Fruit fly (Drosophila melanogaster) whole organism, embryonic: ENCODE data around the gene CG8892.
A peak's percentile ranks its signal among the peaks of the same experiment; 100 is the strongest.

ENCODE experiments used
- Abd-B ChIP-seq: fragments of 200-800 bp; sonication (Bioruptor generic); optimal IDR thresholded peaks from 2 replicates; lab custom pipeline; 2018; ENCODE audit warnings: missing biosample characterization, mild to moderate bottlenecking, missing genetic modification characterization, moderate library complexity
- BEAF-32 ChIP-seq: fragments of 200-800 bp; sonication (Bioruptor generic); optimal IDR thresholded peaks from 3 replicates; lab custom pipeline; 2017; ENCODE audit warnings: missing biosample characterization, missing genetic modification characterization, mild to moderate bottlenecking, moderate library complexity, missing genetic modification reagents
- Bdp1 ChIP-seq: fragments of 200-800 bp; sonication (Bioruptor generic); optimal IDR thresholded peaks from 3 replicates; lab custom pipeline; 2016; ENCODE audit warnings: missing biosample characterization, missing genetic modification characterization
- BtbVII ChIP-seq: fragments of 200-800 bp; sonication (Bioruptor generic); optimal IDR thresholded peaks from 3 replicates; lab custom pipeline; 2017; ENCODE audit warnings: missing biosample characterization, mild to moderate bottlenecking, missing genetic modification characterization
- CG13287 ChIP-seq: fragments of 200-800 bp; sonication (Bioruptor generic); IDR thresholded peaks from 2 replicates; pipeline ENCODE4 v1.3.6; 2022; ENCODE audit warnings: missing biosample characterization, missing genetic modification characterization; ENCODE audit not compliant: partially characterized antibody
- CG15479 ChIP-seq: fragments of 200-800 bp; sonication (Bioruptor generic); optimal IDR thresholded peaks from 3 replicates; lab custom pipeline; 2019; ENCODE audit warnings: missing biosample characterization, mild to moderate bottlenecking, missing genetic modification characterization, moderate library complexity
- CG1832 ChIP-seq: fragments of 200-800 bp; sonication (Bioruptor generic); optimal IDR thresholded peaks from 2 replicates; lab custom pipeline; 2017; ENCODE audit warnings: missing biosample characterization, mild to moderate bottlenecking, missing genetic modification characterization, inconsistent platforms
- CG2875 ChIP-seq: fragments of 200-800 bp; sonication (Bioruptor generic); optimal IDR thresholded peaks from 2 replicates; lab custom pipeline; 2017; ENCODE audit warnings: missing biosample characterization, mild to moderate bottlenecking, missing genetic modification characterization, missing genetic modification reagents
- CG3407 ChIP-seq: fragments of 200-800 bp; sonication (Bioruptor generic); optimal IDR thresholded peaks from 2 replicates; lab custom pipeline; 2018; ENCODE audit warnings: missing biosample characterization, mild to moderate bottlenecking, missing genetic modification characterization
- CG34422 ChIP-seq: fragments of 200-800 bp; sonication (Bioruptor generic); IDR thresholded peaks from 3 replicates; pipeline ENCODE4 v1.3.6; 2022; ENCODE audit warnings: missing biosample characterization, missing genetic modification characterization
- CG4360 ChIP-seq: fragments of 200-800 bp; sonication (Bioruptor generic); IDR thresholded peaks from 2 replicates; pipeline ENCODE4 v1.3.6; 2022; ENCODE audit warnings: missing biosample characterization, missing genetic modification characterization
- CG4617 ChIP-seq: fragments of 200-800 bp; sonication (Bioruptor generic); optimal IDR thresholded peaks from 3 replicates; lab custom pipeline; 2016; ENCODE audit warnings: missing biosample characterization, missing genetic modification characterization, borderline replicate concordance
- CG5180 ChIP-seq: fragments of 200-800 bp; sonication (Bioruptor generic); optimal IDR thresholded peaks from 3 replicates; lab custom pipeline; 2017; ENCODE audit warnings: missing biosample characterization, missing genetic modification characterization, mild to moderate bottlenecking, moderate library complexity, missing genetic modification reagents
- CG6272 ChIP-seq: fragments of 200-800 bp; sonication (Bioruptor generic); IDR thresholded peaks from 2 replicates; pipeline ENCODE4 v1.3.6; 2022; ENCODE audit warnings: missing biosample characterization, missing genetic modification characterization
- CG8765 ChIP-seq: fragments of 200-800 bp; sonication (Bioruptor generic); IDR thresholded peaks from 2 replicates; pipeline ENCODE4 v1.3.6; 2022; ENCODE audit warnings: missing biosample characterization, missing genetic modification characterization
- CG8924 ChIP-seq: fragments of 200-800 bp; optimal IDR thresholded peaks from 3 replicates; lab custom pipeline; 2019; ENCODE audit warnings: missing biosample characterization, mild to moderate bottlenecking, missing genetic modification characterization, moderate library complexity
- CG9797 ChIP-seq: fragments of 200-800 bp; sonication (Bioruptor generic); optimal IDR thresholded peaks from 3 replicates; lab custom pipeline; 2018; ENCODE audit warnings: missing biosample characterization, mild to moderate bottlenecking, missing genetic modification characterization
- CG9876 ChIP-seq: fragments of 200-800 bp; sonication (Bioruptor generic); optimal IDR thresholded peaks from 2 replicates; lab custom pipeline; 2016; ENCODE audit warnings: missing biosample characterization, missing genetic modification characterization
- CkIIα-i1 ChIP-seq: fragments of 200-800 bp; sonication (Bioruptor generic); IDR thresholded peaks from 2 replicates; pipeline ENCODE4 v1.3.6; 2022; ENCODE audit warnings: missing biosample characterization, missing genetic modification characterization
- Dip2 ChIP-seq: fragments of 200-800 bp; sonication (Bioruptor generic); IDR thresholded peaks from 2 replicates; pipeline ENCODE4 v1.3.6; 2022; ENCODE audit warnings: missing biosample characterization, missing genetic modification characterization
- Dp ChIP-seq: fragments of 200-800 bp; sonication (Bioruptor generic); optimal IDR thresholded peaks from 2 replicates; lab custom pipeline; 2018; ENCODE audit warnings: missing biosample characterization, mild to moderate bottlenecking, missing genetic modification characterization, moderate library complexity
- GATAe ChIP-seq: fragments of 200-800 bp; sonication (Bioruptor generic); conservative IDR thresholded peaks from 2 replicates; pipeline ENCODE4 v1.3.6; 2022; ENCODE audit warnings: missing biosample characterization, missing genetic modification characterization
- HmgZ ChIP-seq: fragments of 200-800 bp; sonication (Bioruptor generic); optimal IDR thresholded peaks from 2 replicates; lab custom pipeline; 2018; ENCODE audit warnings: missing biosample characterization, mild to moderate bottlenecking, missing genetic modification characterization
- MBD-R2 ChIP-seq: fragments of 200-800 bp; sonication (Bioruptor generic); IDR thresholded peaks from 2 replicates; pipeline ENCODE4 v1.3.6; 2022; ENCODE audit warnings: missing biosample characterization, missing genetic modification characterization
- MESR4 ChIP-seq: fragments of 200-800 bp; sonication (Bioruptor generic); optimal IDR thresholded peaks from 2 replicates; lab custom pipeline; 2018; ENCODE audit warnings: missing biosample characterization, mild to moderate bottlenecking, missing genetic modification characterization, moderate library complexity
- Med ChIP-seq: fragments of 200-800 bp; sonication (Bioruptor generic); peaks from one replicate; lab custom pipeline; 2016; ENCODE audit warnings: missing biosample characterization, missing genetic modification characterization, mild to moderate bottlenecking, inconsistent platforms, moderate library complexity
- Myb ChIP-seq: fragments of 200-800 bp; sonication (Bioruptor generic); optimal IDR thresholded peaks from 2 replicates; lab custom pipeline; 2016; ENCODE audit warnings: missing biosample characterization, missing genetic modification characterization
- YL-1 ChIP-seq: fragments of 200-800 bp; sonication (Bioruptor generic); optimal IDR thresholded peaks from 3 replicates; lab custom pipeline; 2017; ENCODE audit warnings: missing biosample characterization, mild to moderate bottlenecking, missing genetic modification characterization
- bigmax ChIP-seq: fragments of 200-800 bp; sonication (Bioruptor generic); optimal IDR thresholded peaks from 2 replicates; lab custom pipeline; 2018; ENCODE audit warnings: missing biosample characterization, mild to moderate bottlenecking, missing genetic modification characterization
- btn ChIP-seq: fragments of 200-800 bp; sonication (Bioruptor generic); optimal IDR thresholded peaks from 2 replicates; lab custom pipeline; 2016; ENCODE audit warnings: missing biosample characterization, missing genetic modification characterization
- cas ChIP-seq: fragments of 200-800 bp; sonication (Bioruptor generic); IDR thresholded peaks from 2 replicates; pipeline ENCODE4 v1.3.6; 2022; ENCODE audit warnings: missing biosample characterization, missing genetic modification characterization
- chn ChIP-seq: fragments of 200-800 bp; sonication (Bioruptor generic); optimal IDR thresholded peaks from 2 replicates; lab custom pipeline; 2016; ENCODE audit warnings: missing biosample characterization, missing genetic modification characterization
- dimm ChIP-seq: fragments of 200-800 bp; sonication (Bioruptor generic); IDR thresholded peaks from 2 replicates; pipeline ENCODE4 v1.3.6; 2022; ENCODE audit warnings: missing biosample characterization, missing genetic modification characterization
- dm ChIP-seq: fragments of 200-800 bp; sonication (Bioruptor generic); optimal IDR thresholded peaks from 3 replicates; lab custom pipeline; 2016; ENCODE audit warnings: missing biosample characterization, missing genetic modification characterization
- fd64A ChIP-seq: fragments of 200-800 bp; sonication (Bioruptor generic); optimal IDR thresholded peaks from 3 replicates; lab custom pipeline; 2018; ENCODE audit warnings: missing biosample characterization, mild to moderate bottlenecking, missing genetic modification characterization
- gcm ChIP-seq: fragments of 200-800 bp; sonication (Bioruptor generic); optimal IDR thresholded peaks from 2 replicates; lab custom pipeline; 2019; ENCODE audit warnings: missing biosample characterization, mild to moderate bottlenecking, missing genetic modification characterization, moderate library complexity
- gfzf ChIP-seq: fragments of 200-800 bp; sonication (Bioruptor generic); optimal IDR thresholded peaks from 2 replicates; lab custom pipeline; 2016; ENCODE audit warnings: missing biosample characterization, mild to moderate bottlenecking, missing genetic modification characterization, moderate library complexity
- p53 ChIP-seq: fragments of 200-800 bp; sonication (Bioruptor generic); optimal IDR thresholded peaks from 2 replicates; lab custom pipeline; 2016; ENCODE audit warnings: missing biosample characterization, missing genetic modification characterization
- pan ChIP-seq, 4 experiments: fragments of >200 bp in 3 of 4; fragments of 200-800 bp in 1 of 4; sonication (Bioruptor generic) in 1 of 4; optimal IDR thresholded peaks in 3 of 4; IDR thresholded peaks in 1 of 4; 2 replicates each; pipeline versions ENCODE4 v1.3.6 to Lab custom; 2017 to 2022; ENCODE audit warnings: missing biosample characterization in 2 of 4, missing genetic modification characterization in 2 of 4, mixed read lengths in 1 of 4
- phol ChIP-seq: fragments of 200-800 bp; sonication (Bioruptor generic); optimal IDR thresholded peaks from 3 replicates; lab custom pipeline; 2018; ENCODE audit warnings: missing biosample characterization, mild to moderate bottlenecking, missing genetic modification characterization, moderate library complexity
- prd ChIP-seq, 3 experiments: fragments of >200 bp in 2 of 3; fragments of 200-800 bp in 1 of 3; sonication (Bioruptor generic) in 1 of 3; optimal IDR thresholded peaks in 2 of 3; IDR thresholded peaks in 1 of 3; 2 replicates in 2 of 3; 3 replicates in 1 of 3; pipeline versions ENCODE4 v1.3.6 to Lab custom; 2017 to 2022; ENCODE audit warnings: missing biosample characterization in 1 of 3, missing genetic modification characterization in 1 of 3
- pzg ChIP-seq: fragments of 200-800 bp; sonication (Bioruptor generic); optimal IDR thresholded peaks from 3 replicates; lab custom pipeline; 2018; ENCODE audit warnings: missing biosample characterization, mild to moderate bottlenecking, missing genetic modification characterization, moderate library complexity
- sd ChIP-seq: fragments of 200-800 bp; sonication (Bioruptor generic); optimal IDR thresholded peaks from 3 replicates; lab custom pipeline; 2018; ENCODE audit warnings: missing biosample characterization, mild to moderate bottlenecking, missing genetic modification characterization, moderate library complexity
- slbo ChIP-seq: fragments of 200-800 bp; sonication (Bioruptor generic); IDR thresholded peaks from 2 replicates; pipeline ENCODE4 v1.3.6; 2022; ENCODE audit warnings: missing biosample characterization, missing genetic modification characterization
- so ChIP-seq: fragments of 200-800 bp; sonication (Bioruptor generic); IDR thresholded peaks from 3 replicates; pipeline ENCODE4 v1.3.6; 2022; ENCODE audit warnings: missing biosample characterization, missing genetic modification characterization
- stwl ChIP-seq: fragments of 200-800 bp; sonication (Bioruptor generic); optimal IDR thresholded peaks from 3 replicates; lab custom pipeline; 2018; ENCODE audit warnings: missing biosample characterization, mild to moderate bottlenecking, missing genetic modification characterization, moderate library complexity
- tgo ChIP-seq: fragments of 200-800 bp; sonication (Bioruptor generic); IDR thresholded peaks from 3 replicates; pipeline ENCODE4 v1.3.6; 2022; ENCODE audit warnings: missing biosample characterization, missing genetic modification characterization
- ttk ChIP-seq: fragments of 200-800 bp; sonication (Bioruptor generic); IDR thresholded peaks from 2 replicates; pipeline ENCODE4 v2.1.2; 2022; ENCODE audit warnings: missing biosample characterization, missing genetic modification characterization
- usp ChIP-seq: fragments of >200 bp; optimal IDR thresholded peaks from 2 replicates; lab custom pipeline; 2017; ENCODE audit warnings: missing biosample characterization, missing genetic modification characterization
- zen2 ChIP-seq: fragments of 200-800 bp; sonication (Bioruptor generic); IDR thresholded peaks from 3 replicates; pipeline ENCODE4 v1.3.6; 2022; ENCODE audit warnings: missing biosample characterization, missing genetic modification characterization; ENCODE audit not compliant: partially characterized antibody

Gene CG8892

dm6 chr2L:4967511-4967910, 13.9 kb downstream of the CG8892 start, which contains the start of gene eIF3i:
Gene eIF3i (minus strand): TSS chr2L:4967775.
- TF ChIP-seq Myb (GFP tag; lab: Kevin White, UChicago) = peak; percentile 13
- TF ChIP-seq CG8765 = no peak
- TF ChIP-seq zen2 (GFP tag; lab: Robert Waterston, UW) = no peak
- TF ChIP-seq CG3407 (GFP tag; lab: Kevin White, UChicago) = no peak
- TF ChIP-seq BEAF-32 = peak; percentile 17
- TF ChIP-seq stwl (tag; lab: Kevin White, UChicago) = peak; percentile 11
- peak; percentile 20; the same call in 1 of the 2 replicates for TF ChIP-seq CG13287
- peak; percentile 28 for TF ChIP-seq CG15479 (GFP tag; lab: Kevin White, UChicago)
- TF ChIP-seq MESR4 (GFP tag; lab: Kevin White, UChicago) = peak; percentile 66
- peak; percentile 64 for TF ChIP-seq CG9797 (GFP tag; lab: Kevin White, UChicago)
- peak; percentile 1 for TF ChIP-seq phol (tag; lab: Kevin White, UChicago)
- TF ChIP-seq slbo (GFP tag; lab: Robert Waterston, UW) = no peak
- no peak for TF ChIP-seq so (GFP tag; lab: Robert Waterston, UW)
- peak; percentile 97 for TF ChIP-seq bigmax (GFP tag; lab: Kevin White, UChicago)
- no peak for TF ChIP-seq BtbVII
- no peak for TF ChIP-seq gcm
- TF ChIP-seq tgo (GFP tag; lab: Robert Waterston, UW) = no peak
- peak; percentile 49; the same call in 1 of the 3 replicates for TF ChIP-seq CG34422 (GFP tag; lab: Robert Waterston, UW)
- no peak for TF ChIP-seq CG5180 (GFP tag; lab: Kevin White, UChicago)
- no peak for TF ChIP-seq sd (tag; lab: Kevin White, UChicago)
- no peak for TF ChIP-seq CG9876 (GFP tag; lab: Kevin White, UChicago)
- peak; percentile 55 for TF ChIP-seq pzg
- TF ChIP-seq dm (GFP tag; lab: Kevin White, UChicago) = peak; percentile 61
- TF ChIP-seq Bdp1 (GFP tag; lab: Kevin White, UChicago) = no peak
- TF ChIP-seq CkIIα-i1 (GFP tag; lab: Robert Waterston, UW) = no peak
- TF ChIP-seq usp (GFP tag; lab: Kevin White, UChicago) = no peak
- no peak for TF ChIP-seq pan (optimal IDR thresholded peaks at IDR 0.05; lab: Kevin White, UChicago)
- TF ChIP-seq pan (GFP tag; optimal IDR thresholded peaks at IDR 0.05 in 1 of 2, IDR thresholded peaks at IDR 0.05 in 1 of 2) = no peak
- peak; percentile 54 for TF ChIP-seq CG4617 (GFP tag; lab: Kevin White, UChicago)
- TF ChIP-seq YL-1 = peak; percentile 51
- TF ChIP-seq CG1832 = no peak
- peak; percentile 38 for TF ChIP-seq HmgZ (tag; lab: Kevin White, UChicago)
- TF ChIP-seq Dp (GFP tag; lab: Kevin White, UChicago) = peak; percentile 18
- peak; percentile 42; the same call in 1 of the 2 replicates for TF ChIP-seq MBD-R2 (GFP tag; lab: Robert Waterston, UW)
- no peak for TF ChIP-seq Abd-B
- TF ChIP-seq fd64A = no peak
- TF ChIP-seq CG8924 = peak; percentile 6
- no peak for TF ChIP-seq Dip2 (GFP tag; lab: Robert Waterston, UW)
- TF ChIP-seq p53 (GFP tag; lab: Kevin White, UChicago) = no peak
- TF ChIP-seq CG6272 (GFP tag; lab: Robert Waterston, UW) = no peak
- no peak for TF ChIP-seq ttk
- peak; percentile 77 for TF ChIP-seq gfzf (GFP tag; lab: Kevin White, UChicago)
- TF ChIP-seq cas (GFP tag; lab: Robert Waterston, UW) = no peak
- no peak for TF ChIP-seq CG2875 (GFP tag; lab: Kevin White, UChicago)
- no peak for TF ChIP-seq btn
- peak; percentile 65 for TF ChIP-seq Med (GFP tag; lab: Kevin White, UChicago)
- TF ChIP-seq GATAe (GFP tag; lab: Robert Waterston, UW) = no peak
- 0 out of 2 replicates have a peak, but pooled peaks have one; percentile 33 for TF ChIP-seq CG4360 (GFP tag; lab: Robert Waterston, UW)
- no peak for TF ChIP-seq chn
- TF ChIP-seq dimm (GFP tag; lab: Robert Waterston, UW) = no peak
- no peak for TF ChIP-seq prd (optimal IDR thresholded peaks at IDR 0.05; lab: Kevin White, UChicago)
- TF ChIP-seq prd (GFP tag; IDR thresholded peaks at IDR 0.05; lab: Robert Waterston, UW) = no peak
